Fruit fly (Drosophila melanogaster) whole organism, embryonic: ENCODE measurements around the gene CG4297.

Experiments
- CG12155 ChIP-seq: fragments of 200-800 bp; sonication (Bioruptor generic); optimal IDR thresholded peaks from 3 replicates; lab custom pipeline; 2016; ENCODE audit warnings: missing biosample characterization, missing genetic modification characterization
- CG13424 ChIP-seq: fragments of 200-800 bp; sonication (Bioruptor generic); optimal IDR thresholded peaks from 2 replicates; lab custom pipeline; 2019; ENCODE audit warnings: missing biosample characterization, mild to moderate bottlenecking, missing genetic modification characterization, moderate library complexity
- CG14710 ChIP-seq: fragments of 200-800 bp; sonication (Bioruptor generic); optimal IDR thresholded peaks from 3 replicates; lab custom pipeline; 2019; ENCODE audit warnings: missing biosample characterization, mild to moderate bottlenecking, missing genetic modification characterization, moderate library complexity
- CG16779 ChIP-seq: fragments of 200-800 bp; sonication (Bioruptor generic); IDR thresholded peaks from 2 replicates; pipeline ENCODE4 v1.3.6; 2022; ENCODE audit warnings: missing biosample characterization, missing genetic modification characterization
- CG16815 ChIP-seq: fragments of 200-800 bp; sonication (Bioruptor generic); optimal IDR thresholded peaks from 3 replicates; lab custom pipeline; 2017; ENCODE audit warnings: missing biosample characterization, mild to moderate bottlenecking, missing genetic modification characterization
- CG17361 ChIP-seq: fragments of 200-800 bp; sonication (Bioruptor generic); IDR thresholded peaks from 3 replicates; pipeline ENCODE4 v1.3.6; 2022; ENCODE audit warnings: missing biosample characterization, missing genetic modification characterization
- CG18011 ChIP-seq: fragments of 200-800 bp; sonication (Bioruptor generic); optimal IDR thresholded peaks from 2 replicates; lab custom pipeline; 2017; ENCODE audit warnings: missing biosample characterization, missing genetic modification characterization, mild to moderate bottlenecking, moderate library complexity, missing genotype
- CG2199 ChIP-seq: fragments of 200-800 bp; sonication (Bioruptor generic); IDR thresholded peaks from 3 replicates; pipeline ENCODE4 v1.3.6; 2022; ENCODE audit warnings: missing biosample characterization, missing genetic modification characterization
- CG2712 ChIP-seq: fragments of 200-800 bp; optimal IDR thresholded peaks from 3 replicates; lab custom pipeline; 2019; ENCODE audit warnings: missing biosample characterization, mild to moderate bottlenecking, missing genetic modification characterization, moderate library complexity
- CG30403 ChIP-seq: fragments of 200-800 bp; sonication (Bioruptor generic); optimal IDR thresholded peaks from 3 replicates; lab custom pipeline; 2016; ENCODE audit warnings: missing biosample characterization, missing genetic modification characterization
- CG3163 ChIP-seq: fragments of 200-800 bp; sonication (Bioruptor generic); optimal IDR thresholded peaks from 3 replicates; lab custom pipeline; 2016; ENCODE audit warnings: missing biosample characterization, missing genetic modification characterization
- CG4360 ChIP-seq: fragments of 200-800 bp; sonication (Bioruptor generic); IDR thresholded peaks from 2 replicates; pipeline ENCODE4 v1.3.6; 2022; ENCODE audit warnings: missing biosample characterization, missing genetic modification characterization
- CG5180 ChIP-seq: fragments of 200-800 bp; sonication (Bioruptor generic); optimal IDR thresholded peaks from 3 replicates; lab custom pipeline; 2017; ENCODE audit warnings: missing biosample characterization, missing genetic modification characterization, mild to moderate bottlenecking, moderate library complexity, missing genetic modification reagents
- CG6791 ChIP-seq: fragments of 200-800 bp; sonication (Bioruptor generic); IDR thresholded peaks from 3 replicates; pipeline ENCODE4 v1.3.6; 2022; ENCODE audit warnings: missing biosample characterization, missing genetic modification characterization; ENCODE audit not compliant: partially characterized antibody
- CG8281 ChIP-seq: fragments of 200-800 bp; sonication (Bioruptor generic); optimal IDR thresholded peaks from 2 replicates; lab custom pipeline; 2018; ENCODE audit warnings: missing biosample characterization, mild to moderate bottlenecking, missing genetic modification characterization, moderate library complexity
- CG8290 ChIP-seq, 3 experiments: fragments of 200-800 bp; sonication (Bioruptor generic); optimal IDR thresholded peaks; 2 replicates each; lab custom pipeline; 2016 to 2019; ENCODE audit warnings: missing biosample characterization in 3 of 3, missing genetic modification characterization in 3 of 3, mild to moderate bottlenecking in 2 of 3, moderate library complexity in 1 of 3
- CG8359 ChIP-seq: fragments of 200-800 bp; sonication (Bioruptor generic); optimal IDR thresholded peaks from 2 replicates; lab custom pipeline; 2017; ENCODE audit warnings: missing biosample characterization, mild to moderate bottlenecking, missing genetic modification characterization, borderline replicate concordance
- CG8765 ChIP-seq: fragments of 200-800 bp; sonication (Bioruptor generic); IDR thresholded peaks from 2 replicates; pipeline ENCODE4 v1.3.6; 2022; ENCODE audit warnings: missing biosample characterization, missing genetic modification characterization
- CTCF ChIP-seq: fragments of 200-800 bp; sonication (Bioruptor generic); optimal IDR thresholded peaks from 2 replicates; lab custom pipeline; 2017; ENCODE audit warnings: missing biosample characterization, mild to moderate bottlenecking, missing genetic modification characterization, moderate library complexity
- D19A ChIP-seq: fragments of 200-800 bp; optimal IDR thresholded peaks from 3 replicates; lab custom pipeline; 2019; ENCODE audit warnings: missing biosample characterization, mild to moderate bottlenecking, missing genetic modification characterization, moderate library complexity
- Dip2 ChIP-seq: fragments of 200-800 bp; sonication (Bioruptor generic); IDR thresholded peaks from 2 replicates; pipeline ENCODE4 v1.3.6; 2022; ENCODE audit warnings: missing biosample characterization, missing genetic modification characterization
- E2f2 ChIP-seq: fragments of 200-800 bp; sonication (Bioruptor generic); IDR thresholded peaks from 2 replicates; pipeline ENCODE4 v1.3.6; 2022; ENCODE audit warnings: missing biosample characterization, missing genetic modification characterization
- Ets65A ChIP-seq: fragments of 200-800 bp; sonication (Bioruptor generic); peaks from one replicate; lab custom pipeline; 2016; ENCODE audit warnings: missing biosample characterization, missing genetic modification characterization
- Hmx ChIP-seq: fragments of 200-800 bp; sonication (Bioruptor generic); optimal IDR thresholded peaks from 2 replicates; lab custom pipeline; 2016; ENCODE audit warnings: missing biosample characterization, missing genetic modification characterization
- MESR4 ChIP-seq: fragments of 200-800 bp; sonication (Bioruptor generic); optimal IDR thresholded peaks from 2 replicates; lab custom pipeline; 2018; ENCODE audit warnings: missing biosample characterization, mild to moderate bottlenecking, missing genetic modification characterization, moderate library complexity
- Med ChIP-seq: fragments of 200-800 bp; sonication (Bioruptor generic); peaks from one replicate; lab custom pipeline; 2016; ENCODE audit warnings: missing biosample characterization, missing genetic modification characterization, mild to moderate bottlenecking, inconsistent platforms, moderate library complexity
- NC2α ChIP-seq: fragments of 200-800 bp; sonication (Bioruptor generic); optimal IDR thresholded peaks from 2 replicates; lab custom pipeline; 2016; ENCODE audit warnings: missing biosample characterization, missing genetic modification characterization
- Sry-β ChIP-seq: fragments of 200-800 bp; sonication (Bioruptor generic); optimal IDR thresholded peaks from 2 replicates; lab custom pipeline; 2018; ENCODE audit warnings: missing biosample characterization, mild to moderate bottlenecking, missing genetic modification characterization, moderate library complexity
- Ssrp ChIP-seq: fragments of 200-800 bp; sonication (Bioruptor generic); optimal IDR thresholded peaks from 2 replicates; lab custom pipeline; 2018; ENCODE audit warnings: missing biosample characterization, mild to moderate bottlenecking, missing genetic modification characterization, moderate library complexity
- az2 ChIP-seq: fragments of 200-800 bp; sonication (Bioruptor generic); optimal IDR thresholded peaks from 3 replicates; lab custom pipeline; 2016; ENCODE audit warnings: missing biosample characterization, missing genetic modification characterization
- bbx ChIP-seq: fragments of 200-800 bp; sonication (Bioruptor generic); IDR thresholded peaks from 2 replicates; pipeline ENCODE4 v1.3.6; 2022; ENCODE audit warnings: missing biosample characterization, missing genetic modification characterization; ENCODE audit not compliant: partially characterized antibody
- chif ChIP-seq, 2 experiments: fragments of 200-800 bp; sonication (Bioruptor generic); optimal IDR thresholded peaks; 3 replicates each; lab custom pipeline; 2016; ENCODE audit warnings: missing biosample characterization in 2 of 2, missing genetic modification characterization in 2 of 2
- chinmo ChIP-seq: fragments of 200-800 bp; sonication (Bioruptor generic); IDR thresholded peaks from 4 replicates; pipeline ENCODE4 v1.3.6; 2022; ENCODE audit warnings: missing biosample characterization, missing genetic modification characterization; ENCODE audit not compliant: partially characterized antibody
- kni ChIP-seq: fragments of 200-800 bp; sonication (Bioruptor generic); optimal IDR thresholded peaks from 3 replicates; lab custom pipeline; 2017; ENCODE audit warnings: mild to moderate bottlenecking, missing biosample characterization, missing genetic modification reagents, missing genetic modification characterization
- lmd ChIP-seq: fragments of 200-800 bp; sonication (Bioruptor generic); IDR thresholded peaks from 2 replicates; pipeline ENCODE4 v1.3.6; 2022; ENCODE audit warnings: missing biosample characterization, missing genetic modification characterization
- lola ChIP-seq, 3 experiments: fragments of >200 bp in 2 of 3; fragments of 200-800 bp in 1 of 3; sonication (Bioruptor generic) in 1 of 3; optimal IDR thresholded peaks; 2 replicates each; lab custom pipeline; 2017 to 2019; ENCODE audit warnings: missing biosample characterization in 3 of 3, missing genetic modification characterization in 3 of 3, mild to moderate bottlenecking in 1 of 3, moderate library complexity in 1 of 3
- pan ChIP-seq, 4 experiments: fragments of >200 bp in 3 of 4; fragments of 200-800 bp in 1 of 4; sonication (Bioruptor generic) in 1 of 4; optimal IDR thresholded peaks in 3 of 4; IDR thresholded peaks in 1 of 4; 2 replicates each; pipeline versions ENCODE4 v1.3.6 to Lab custom; 2017 to 2022; ENCODE audit warnings: missing biosample characterization in 2 of 4, missing genetic modification characterization in 2 of 4, mixed read lengths in 1 of 4
- pho ChIP-seq: fragments of 200-800 bp; sonication (Bioruptor generic); optimal IDR thresholded peaks from 2 replicates; lab custom pipeline; 2016; ENCODE audit warnings: missing biosample characterization, missing genetic modification characterization
- ranshi ChIP-seq: fragments of 200-800 bp; sonication (Bioruptor generic); IDR thresholded peaks from 2 replicates; pipeline ENCODE4 v1.3.6; 2022; ENCODE audit warnings: missing biosample characterization, missing genetic modification characterization
- sens ChIP-seq: fragments of 200-800 bp; sonication (Bioruptor generic); peaks from one replicate; lab custom pipeline; 2016; ENCODE audit warnings: missing biosample characterization, missing genetic modification characterization
- slou ChIP-seq: fragments of 200-800 bp; sonication (Bioruptor generic); optimal IDR thresholded peaks from 3 replicates; lab custom pipeline; 2016; ENCODE audit warnings: missing biosample characterization, missing genetic modification characterization
- slp2 ChIP-seq: fragments of 200-800 bp; sonication (Bioruptor generic); optimal IDR thresholded peaks from 2 replicates; lab custom pipeline; 2016; ENCODE audit warnings: missing biosample characterization, missing genetic modification characterization
- ssp ChIP-seq: fragments of 200-800 bp; sonication (Bioruptor generic); IDR thresholded peaks from 2 replicates; pipeline ENCODE4 v1.3.6; 2022; ENCODE audit warnings: missing biosample characterization, missing genetic modification characterization
- stwl ChIP-seq: fragments of 200-800 bp; sonication (Bioruptor generic); optimal IDR thresholded peaks from 3 replicates; lab custom pipeline; 2018; ENCODE audit warnings: missing biosample characterization, mild to moderate bottlenecking, missing genetic modification characterization, moderate library complexity
- trem ChIP-seq: fragments of 200-800 bp; optimal IDR thresholded peaks from 3 replicates; lab custom pipeline; 2019; ENCODE audit warnings: missing biosample characterization, mild to moderate bottlenecking, missing genetic modification characterization, moderate library complexity
- vvl ChIP-seq: fragments of 200-800 bp; sonication (Bioruptor generic); IDR thresholded peaks from 2 replicates; pipeline ENCODE4 v1.3.6; 2022; ENCODE audit warnings: missing biosample characterization, missing genetic modification characterization
- wor ChIP-seq: fragments of 200-800 bp; sonication (Bioruptor generic); IDR thresholded peaks from 2 replicates; pipeline ENCODE4 v1.3.6; 2022; ENCODE audit warnings: missing biosample characterization, missing genetic modification characterization
- zfh1 ChIP-seq: fragments of 200-800 bp; sonication (Bioruptor generic); IDR thresholded peaks from 3 replicates; pipeline ENCODE4 v1.3.6; 2022; ENCODE audit warnings: missing biosample characterization, missing genetic modification characterization

Gene CG4297

dm6 chr2L:493274-493673, 21.3 kb upstream of the CG4297 start (continued):
- no peak for TF ChIP-seq NC2α (GFP tag; lab: Kevin White, UChicago)
- TF ChIP-seq sens (GFP tag; lab: Kevin White, UChicago), result peak; percentile 90
- peak; percentile 24; the same call in 1 of the 2 replicates for TF ChIP-seq ranshi
- TF ChIP-seq CG2712 (tag; lab: Kevin White, UChicago), result peak; percentile 9
- TF ChIP-seq CG30403 (GFP tag; lab: Kevin White, UChicago), result peak; percentile 65
- peak; percentile 79 for TF ChIP-seq vvl (GFP tag; lab: Robert Waterston, UW)
- TF ChIP-seq CG17361 (GFP tag; lab: Robert Waterston, UW), result 0 out of 3 replicates have a peak, but pooled peaks have one; percentile 11
- TF ChIP-seq zfh1, result peak; percentile 70
- no peak for TF ChIP-seq slou (GFP tag; lab: Kevin White, UChicago)
- TF ChIP-seq pan (optimal IDR thresholded peaks at IDR 0.05; lab: Kevin White, UChicago), result no peak
- TF ChIP-seq pan (GFP tag; optimal IDR thresholded peaks at IDR 0.05 in 1 of 2, IDR thresholded peaks at IDR 0.05 in 1 of 2), result peak in 1 of 2 experiments; percentile 36
- TF ChIP-seq Med (GFP tag; lab: Kevin White, UChicago), result peak; percentile 66
- no peak for TF ChIP-seq Sry-β (GFP tag; lab: Kevin White, UChicago)
- TF ChIP-seq CG16815 (GFP tag; lab: Kevin White, UChicago), result peak; percentile 3
- TF ChIP-seq lmd (GFP tag; lab: Robert Waterston, UW), result peak; percentile 48; the same call in 1 of the 2 replicates
- peak; percentile 25; the same call in 1 of the 2 replicates for TF ChIP-seq ssp (GFP tag; lab: Robert Waterston, UW)
- TF ChIP-seq lola (GFP tag; optimal IDR thresholded peaks at IDR 0.05; lab: Kevin White, UChicago), result peak in 1 of 3 experiments; percentile 30
- TF ChIP-seq Ssrp, result peak; percentile 37

dm6 chr2L:492225-492624, 20.2 kb upstream of the CG4297 start:
- TF ChIP-seq CG8359 (GFP tag; lab: Kevin White, UChicago) (peak; percentile 62), Ets65A (GFP tag; lab: Kevin White, UChicago) (peak; percentile 80), D19A (peak; percentile 25), zfh1 (0 out of 3 replicates have a peak, but pooled peaks have one; percentile 5), CG5180 (GFP tag; lab: Kevin White, UChicago) (peak; percentile 78), CG3163 (GFP tag; lab: Kevin White, UChicago) (no peak), wor (no peak), CTCF (peak; percentile 92), CG17361 (GFP tag; lab: Robert Waterston, UW) (0 out of 3 replicates have a peak, but pooled peaks have one; percentile 21), chinmo (GFP tag; lab: Robert Waterston, UW) (0 out of 4 replicates have a peak, but pooled peaks have one; percentile 36), CG12155 (GFP tag; lab: Kevin White, UChicago) (peak; percentile 28), CG6791 (peak; percentile 53; the same call in 1 of the 3 replicates), Dip2 (GFP tag; lab: Robert Waterston, UW) (peak; percentile 87), chif (GFP tag; optimal IDR thresholded peaks at IDR 0.05; lab: Kevin White, UChicago) (peak in 1 of 2 experiments; percentile 4), CG8281 (peak; percentile 42), CG8765 (no peak), trem (tag; lab: Kevin White, UChicago) (peak; percentile 27), CG16779 (GFP tag; lab: Robert Waterston, UW) (0 out of 2 replicates have a peak, but pooled peaks have one; percentile 33), az2 (GFP tag; lab: Kevin White, UChicago) (no peak), pho (no peak), E2f2 (GFP tag; lab: Robert Waterston, UW) (no peak), CG4360 (0 out of 2 replicates have a peak, but pooled peaks have one; percentile 29), stwl (peak; percentile 68), CG18011 (GFP tag; lab: Kevin White, UChicago) (no peak), kni (GFP tag; lab: Kevin White, UChicago) (peak; percentile 82), CG2199 (GFP tag; lab: Robert Waterston, UW) (peak; percentile 79; the same call in 2 of the 3 replicates), CG8290 (GFP tag; optimal IDR thresholded peaks at IDR 0.05; lab: Kevin White, UChicago) (peak; percentile 48), CG8290 (tag; optimal IDR thresholded peaks at IDR 0.05; lab: Kevin White, UChicago) (peak in 1 of 2 experiments; percentile 8), Med (GFP tag; lab: Kevin White, UChicago) (peak; percentile 57), CG14710 (tag; lab: Kevin White, UChicago) (no peak), Hmx (GFP tag; lab: Kevin White, UChicago) (no peak), CG13424 (no peak), slp2 (GFP tag; lab: Kevin White, UChicago) (no peak), bbx (GFP tag; lab: Robert Waterston, UW) (no peak), MESR4 (GFP tag; lab: Kevin White, UChicago) (no peak)
